Fruit fly (Drosophila melanogaster) whole organism, adult: ENCODE data around the gene bsf.

Experiments used
- CG11617 ChIP-seq: fragments of 200-800 bp; sonication (Bioruptor generic); optimal IDR thresholded peaks from 2 replicates; lab custom pipeline; 2017; ENCODE audit warnings: mild to moderate bottlenecking, missing biosample characterization, missing genetic modification reagents, missing genetic modification characterization
- CG12768 ChIP-seq: fragments of 200-800 bp; sonication (Bioruptor generic); optimal IDR thresholded peaks from 2 replicates; lab custom pipeline; 2017; ENCODE audit warnings: missing biosample characterization, missing genetic modification characterization, mild to moderate bottlenecking, moderate library complexity, missing genetic modification reagents
- CG14711 ChIP-seq: fragments of 200-800 bp; sonication (Bioruptor generic); optimal IDR thresholded peaks from 2 replicates; lab custom pipeline; 2018; ENCODE audit warnings: missing biosample characterization, mild to moderate bottlenecking, missing genetic modification characterization, moderate library complexity
- CG1620 ChIP-seq: fragments of 200-800 bp; sonication (Bioruptor generic); optimal IDR thresholded peaks from 2 replicates; lab custom pipeline; 2016; ENCODE audit warnings: missing biosample characterization, missing genetic modification characterization
- CG33017 ChIP-seq: fragments of 200-800 bp; sonication (Bioruptor generic); optimal IDR thresholded peaks from 2 replicates; lab custom pipeline; 2018; ENCODE audit warnings: missing biosample characterization, mild to moderate bottlenecking, missing genetic modification characterization, moderate library complexity
- CG5204 ChIP-seq: fragments of 200-800 bp; sonication (Bioruptor generic); optimal IDR thresholded peaks from 2 replicates; lab custom pipeline; 2016; ENCODE audit warnings: missing biosample characterization, missing genetic modification characterization
- CG7045 ChIP-seq: fragments of 200-800 bp; sonication (Bioruptor generic); optimal IDR thresholded peaks from 2 replicates; lab custom pipeline; 2017; ENCODE audit warnings: missing biosample characterization, mild to moderate bottlenecking, missing genetic modification characterization
- CG7101 ChIP-seq: fragments of 200-800 bp; sonication (Bioruptor generic); optimal IDR thresholded peaks from 2 replicates; lab custom pipeline; 2018; ENCODE audit warnings: missing biosample characterization, mild to moderate bottlenecking, missing genetic modification characterization, moderate library complexity
- Clk ChIP-seq: fragments of 200-800 bp; sonication (Bioruptor generic); optimal IDR thresholded peaks from 2 replicates; lab custom pipeline; 2017; ENCODE audit warnings: missing biosample characterization, missing genetic modification characterization
- Crg-1 ChIP-seq: fragments of 200-800 bp; sonication (Bioruptor generic); optimal IDR thresholded peaks from 2 replicates; lab custom pipeline; 2016; ENCODE audit warnings: missing biosample characterization, missing genetic modification characterization
- Hr96 ChIP-seq: fragments of 200-800 bp; sonication (Bioruptor generic); optimal IDR thresholded peaks from 2 replicates; lab custom pipeline; 2016; ENCODE audit warnings: missing biosample characterization, missing genetic modification characterization
- Mnt ChIP-seq: fragments of 200-800 bp; sonication (Bioruptor generic); optimal IDR thresholded peaks from 2 replicates; lab custom pipeline; 2016; ENCODE audit warnings: missing biosample characterization, mild to moderate bottlenecking, missing genetic modification characterization
- bab1 ChIP-seq: fragments of 200-800 bp; sonication (Bioruptor generic); optimal IDR thresholded peaks from 3 replicates; lab custom pipeline; 2019; ENCODE audit warnings: missing biosample characterization, mild to moderate bottlenecking, missing genetic modification characterization, moderate library complexity
- cic ChIP-seq: fragments of 200-800 bp; sonication (Bioruptor generic); optimal IDR thresholded peaks from 2 replicates; lab custom pipeline; 2017; ENCODE audit warnings: missing biosample characterization, mild to moderate bottlenecking, missing genetic modification characterization, moderate library complexity
- cnc ChIP-seq, 2 experiments: fragments of >200 bp; optimal IDR thresholded peaks; 2 replicates each; lab custom pipeline; 2017
- kay ChIP-seq: fragments of 200-800 bp; sonication (Bioruptor generic); peaks from one replicate; lab custom pipeline; 2016; ENCODE audit warnings: missing biosample characterization, missing genetic modification characterization, borderline replicate concordance
- ovo ChIP-seq: fragments of 200-800 bp; sonication (Bioruptor generic); optimal IDR thresholded peaks from 2 replicates; lab custom pipeline; 2016; ENCODE audit warnings: missing biosample characterization, missing genetic modification characterization
- pad ChIP-seq: fragments of 200-800 bp; sonication (Bioruptor generic); optimal IDR thresholded peaks from 3 replicates; lab custom pipeline; 2017; ENCODE audit warnings: missing biosample characterization, missing genetic modification characterization, mild to moderate bottlenecking, moderate library complexity, missing genetic modification reagents
- tj ChIP-seq: fragments of 200-800 bp; sonication (Bioruptor generic); optimal IDR thresholded peaks from 3 replicates; lab custom pipeline; 2017; ENCODE audit warnings: missing biosample characterization, mild to moderate bottlenecking, missing genetic modification characterization, moderate library complexity
- toe ChIP-seq: fragments of 200-800 bp; sonication (Bioruptor generic); optimal IDR thresholded peaks from 2 replicates; lab custom pipeline; 2016; ENCODE audit warnings: missing biosample characterization, missing genetic modification characterization

bsf gene

dm6 chr2L:18468010-18468409, 13.6 kb upstream of the bsf start:
- TF ChIP-seq CG1620 (GFP tag; lab: Kevin White, UChicago) (no peak), CG7101 (no peak), Crg-1 (GFP tag; lab: Kevin White, UChicago) (no peak), Mnt (GFP tag; lab: Kevin White, UChicago) (no peak), Clk (GFP tag; lab: Kevin White, UChicago) (no peak), tj (GFP tag; lab: Kevin White, UChicago) (no peak), cnc (optimal IDR thresholded peaks at IDR 0.05; lab: Kevin White, UChicago) (no peak), CG11617 (GFP tag; lab: Kevin White, UChicago) (no peak), ovo (no peak), bab1 (GFP tag; lab: Kevin White, UChicago) (no peak), CG14711 (no peak), CG7045 (GFP tag; lab: Kevin White, UChicago) (no peak), CG33017 (no peak), pad (GFP tag; lab: Kevin White, UChicago) (no peak), toe (GFP tag; lab: Kevin White, UChicago) (no peak), Hr96 (GFP tag; lab: Kevin White, UChicago) (no peak), CG12768 (GFP tag; lab: Kevin White, UChicago) (no peak)

- TF ChIP-seq CG11617 (GFP tag; lab: Kevin White, UChicago) = no peak
- no peak for TF ChIP-seq Crg-1 (GFP tag; lab: Kevin White, UChicago)
- no peak for TF ChIP-seq Mnt (GFP tag; lab: Kevin White, UChicago)
- TF ChIP-seq CG14711 = no peak
- no peak for TF ChIP-seq Hr96 (GFP tag; lab: Kevin White, UChicago)
- TF ChIP-seq ovo = no peak
- TF ChIP-seq cic (GFP tag; lab: Kevin White, UChicago) = no peak
These were observed 13.1 kb upstream of the bsf start for dm6 chr2L:18467464-18467863.

DNA sequence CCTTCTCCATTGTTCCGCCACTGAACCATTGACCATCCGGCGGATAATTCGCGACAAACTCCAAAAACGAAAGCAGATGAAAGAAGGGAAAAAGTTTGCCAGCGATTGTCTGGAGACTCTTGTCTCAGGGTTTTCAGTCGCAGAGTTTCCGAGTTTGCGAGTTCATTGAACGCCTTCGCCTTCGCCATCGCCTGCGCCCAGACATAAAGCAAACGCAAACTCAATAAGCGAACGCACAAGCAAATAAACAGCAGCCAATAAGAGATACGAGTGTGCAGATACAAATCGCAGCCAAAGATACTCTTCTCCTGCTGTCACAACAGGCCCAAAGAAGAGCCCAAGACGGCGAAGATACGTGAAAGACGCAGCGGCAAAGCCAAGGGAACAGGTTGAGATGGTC, 12.3 kb upstream of the bsf start:
- no peak for TF ChIP-seq ovo
- TF ChIP-seq CG1620 (GFP tag; lab: Kevin White, UChicago) = no peak
- TF ChIP-seq CG14711 = no peak
- TF ChIP-seq Clk (GFP tag; lab: Kevin White, UChicago) = no peak
- TF ChIP-seq cic (GFP tag; lab: Kevin White, UChicago) = no peak
- TF ChIP-seq CG11617 (GFP tag; lab: Kevin White, UChicago) = no peak
- TF ChIP-seq CG12768 (GFP tag; lab: Kevin White, UChicago) = no peak
- no peak for TF ChIP-seq pad (GFP tag; lab: Kevin White, UChicago)
- no peak for TF ChIP-seq Crg-1 (GFP tag; lab: Kevin White, UChicago)
- TF ChIP-seq toe (GFP tag; lab: Kevin White, UChicago) = no peak
- no peak for TF ChIP-seq Hr96 (GFP tag; lab: Kevin White, UChicago)
- TF ChIP-seq Mnt (GFP tag; lab: Kevin White, UChicago) = no peak

- TF ChIP-seq CG1620 (GFP tag; lab: Kevin White, UChicago) = no peak
- TF ChIP-seq CG5204 = no peak
- no peak for TF ChIP-seq CG14711
- no peak for TF ChIP-seq Mnt (GFP tag; lab: Kevin White, UChicago)
- no peak for TF ChIP-seq Crg-1 (GFP tag; lab: Kevin White, UChicago)
- TF ChIP-seq Hr96 (GFP tag; lab: Kevin White, UChicago) = no peak
- no peak for TF ChIP-seq kay (GFP tag; lab: Kevin White, UChicago)
- no peak for TF ChIP-seq tj (GFP tag; lab: Kevin White, UChicago)
- no peak for TF ChIP-seq cnc (optimal IDR thresholded peaks at IDR 0.05; lab: Kevin White, UChicago)
- no peak for TF ChIP-seq CG11617 (GFP tag; lab: Kevin White, UChicago)
- no peak for TF ChIP-seq CG7101
- TF ChIP-seq Clk (GFP tag; lab: Kevin White, UChicago) = no peak
- no peak for TF ChIP-seq ovo
- no peak for TF ChIP-seq bab1 (GFP tag; lab: Kevin White, UChicago)
- TF ChIP-seq cic (GFP tag; lab: Kevin White, UChicago) = no peak
These were observed 11.8 kb upstream of the bsf start for dm6 chr2L:18466202-18466591.

DNA sequence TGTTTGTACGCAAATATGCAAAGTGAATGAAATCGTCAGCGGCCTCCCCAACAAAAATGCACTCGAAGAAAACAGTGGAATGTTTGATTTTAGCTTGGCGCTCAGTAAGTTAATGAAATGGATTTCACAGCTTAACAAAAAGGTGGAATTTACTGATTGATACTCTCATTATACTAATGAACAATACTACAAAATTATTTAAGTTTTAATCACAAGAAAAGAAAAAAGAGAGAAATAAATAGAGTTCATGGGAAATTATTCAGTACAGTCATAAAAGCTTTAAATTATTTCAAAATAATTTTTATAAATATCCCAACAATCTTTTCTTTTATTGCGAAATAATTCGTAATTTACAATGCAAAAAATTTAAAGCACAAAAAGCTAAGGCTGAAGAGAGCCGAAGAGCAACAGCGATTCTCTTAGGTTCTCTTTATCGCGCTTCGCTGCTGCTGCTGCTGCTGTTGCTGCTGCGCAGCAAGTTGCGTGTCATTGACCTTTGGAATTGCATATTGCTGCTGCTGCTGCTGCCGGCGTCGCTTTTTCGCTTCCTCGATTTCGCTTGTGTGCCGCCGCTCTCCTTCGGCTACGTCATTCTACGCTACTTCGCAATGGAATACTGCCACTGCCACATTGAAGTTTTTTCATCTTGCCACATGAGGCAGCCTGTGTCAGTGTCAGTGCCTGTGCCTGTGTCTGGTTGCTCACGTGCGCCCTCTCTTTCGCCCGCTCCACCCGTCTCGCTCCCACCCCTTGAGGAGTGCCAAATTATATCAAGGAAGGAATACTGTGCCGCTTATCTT, 11.2 kb upstream of the bsf start:
- TF ChIP-seq CG33017 (no peak), Hr96 (GFP tag; lab: Kevin White, UChicago) (no peak), kay (GFP tag; lab: Kevin White, UChicago) (peak; percentile 73), Clk (GFP tag; lab: Kevin White, UChicago) (no peak), ovo (no peak), cic (GFP tag; lab: Kevin White, UChicago) (no peak)

DNA sequence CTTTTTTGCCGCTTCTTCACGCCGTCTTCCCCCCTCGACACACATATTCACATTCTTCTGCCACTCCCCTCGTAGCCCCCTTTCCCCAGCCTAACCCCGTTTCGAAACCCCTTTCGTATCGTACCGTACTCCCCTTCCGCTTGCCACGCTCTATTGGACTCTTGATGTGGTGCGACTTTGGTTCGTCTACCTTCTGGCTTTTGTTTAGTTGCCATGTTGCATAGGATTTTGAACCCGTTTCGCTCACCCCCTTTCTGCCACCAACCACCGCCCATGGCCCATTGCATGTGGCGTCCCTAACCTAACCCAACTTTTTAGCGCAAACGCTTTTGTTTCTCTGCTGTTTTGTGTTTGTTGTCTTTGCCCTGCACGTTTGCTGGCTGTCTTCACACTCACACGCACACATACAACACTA, 9.7 kb upstream of the bsf start:
- no peak for TF ChIP-seq Mnt (GFP tag; lab: Kevin White, UChicago)
- TF ChIP-seq Hr96 (GFP tag; lab: Kevin White, UChicago) = no peak
- TF ChIP-seq CG33017 = no peak
- TF ChIP-seq kay (GFP tag; lab: Kevin White, UChicago) = no peak
- TF ChIP-seq cic (GFP tag; lab: Kevin White, UChicago) = no peak
- no peak for TF ChIP-seq CG12768 (GFP tag; lab: Kevin White, UChicago)
- no peak for TF ChIP-seq CG14711
- TF ChIP-seq toe (GFP tag; lab: Kevin White, UChicago) = no peak
- TF ChIP-seq CG11617 (GFP tag; lab: Kevin White, UChicago) = no peak
- TF ChIP-seq CG1620 (GFP tag; lab: Kevin White, UChicago) = no peak
- no peak for TF ChIP-seq CG7101
